Fruit fly (Drosophila melanogaster): ENCODE results near the gene CG14645.

The CG14645 gene

DNA sequence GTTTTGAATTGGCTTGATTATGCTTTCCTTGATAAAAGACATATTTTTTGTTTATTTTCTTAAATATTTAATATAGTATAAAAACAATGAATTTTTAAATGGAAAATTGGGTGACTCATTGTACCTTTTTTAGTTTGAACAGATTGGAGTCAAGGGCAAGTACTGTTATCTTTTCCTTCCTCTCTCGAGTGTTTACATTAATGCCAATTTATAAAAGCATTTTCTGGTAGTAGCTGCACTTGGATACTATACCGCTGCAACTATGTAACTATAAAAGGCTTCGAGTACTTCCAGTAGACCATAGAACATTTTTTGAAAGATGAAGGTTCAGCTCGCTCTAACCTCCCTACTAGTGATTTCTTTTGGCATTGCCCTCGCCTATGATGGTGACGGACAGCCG, at the start of gene CG14645:
CG14645 (plus strand) TSS at position 301 of the 400 bp plus-strand sequence.
- TF ChIP-seq usp (GFP tag; optimal IDR thresholded peaks at IDR 0.05): no peak
- no peak for TF ChIP-seq psq (optimal IDR thresholded peaks at IDR 0.05)
- no peak for TF ChIP-seq EcR (GFP tag; optimal IDR thresholded peaks at IDR 0.05)
- no peak for TF ChIP-seq CG8478 (optimal IDR thresholded peaks at IDR 0.05)
- no peak for TF ChIP-seq pan (optimal IDR thresholded peaks at IDR 0.05)
- TF ChIP-seq Dll (optimal IDR thresholded peaks at IDR 0.05): no peak

DNA sequence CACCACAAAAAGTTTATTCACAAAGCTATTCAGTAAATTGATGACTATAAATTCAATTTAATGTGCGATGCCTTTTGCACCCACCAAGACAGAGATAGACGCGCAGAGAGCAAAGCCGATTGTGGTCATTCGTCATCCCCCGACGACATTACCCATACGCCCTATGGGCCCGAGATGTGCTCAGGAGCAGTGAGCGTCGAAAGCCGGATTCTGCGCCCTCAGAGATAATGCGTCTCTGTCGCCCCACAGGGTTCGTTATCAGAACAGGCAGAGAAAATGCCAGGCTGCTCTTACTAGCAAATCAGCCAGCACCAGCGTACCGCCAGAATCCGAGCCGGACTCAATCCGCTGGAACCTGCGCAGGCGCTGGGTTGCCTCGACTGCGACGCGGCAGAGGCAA, 43.6 kb upstream of the CG14645 start:
- TF ChIP-seq CG8478 (optimal IDR thresholded peaks at IDR 0.05) (no peak), Dll (optimal IDR thresholded peaks at IDR 0.05) (no peak), pan (optimal IDR thresholded peaks at IDR 0.05) (no peak), EcR (GFP tag; optimal IDR thresholded peaks at IDR 0.05) (no peak), psq (optimal IDR thresholded peaks at IDR 0.05) (no peak), usp (GFP tag; optimal IDR thresholded peaks at IDR 0.05) (no peak)

DNA sequence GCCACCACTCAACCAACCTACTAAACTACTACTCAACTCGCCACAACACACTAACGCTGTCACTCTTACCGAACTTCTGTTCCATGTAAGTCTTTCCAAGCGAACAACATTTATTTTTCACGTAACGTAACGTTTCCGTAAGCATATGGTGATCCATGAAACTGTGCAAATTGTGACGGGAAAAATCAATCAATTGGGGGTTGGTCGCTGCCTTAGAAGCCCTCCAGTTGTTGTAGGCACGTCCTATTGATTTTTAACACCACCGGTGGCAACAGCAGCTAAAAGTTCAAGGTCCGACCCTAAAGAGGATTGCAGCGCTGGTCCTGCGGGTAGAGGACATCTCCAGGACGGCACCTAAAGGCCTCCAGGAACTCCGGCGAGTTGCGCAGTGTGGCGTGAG, 42.7 kb upstream of the CG14645 start:
- TF ChIP-seq EcR (GFP tag; optimal IDR thresholded peaks at IDR 0.05): no peak
- no peak for TF ChIP-seq Dll (optimal IDR thresholded peaks at IDR 0.05)
- no peak for TF ChIP-seq usp (GFP tag; optimal IDR thresholded peaks at IDR 0.05)
- no peak for TF ChIP-seq pan (optimal IDR thresholded peaks at IDR 0.05)
- TF ChIP-seq CG8478 (optimal IDR thresholded peaks at IDR 0.05): no peak
- TF ChIP-seq psq (optimal IDR thresholded peaks at IDR 0.05): no peak

DNA sequence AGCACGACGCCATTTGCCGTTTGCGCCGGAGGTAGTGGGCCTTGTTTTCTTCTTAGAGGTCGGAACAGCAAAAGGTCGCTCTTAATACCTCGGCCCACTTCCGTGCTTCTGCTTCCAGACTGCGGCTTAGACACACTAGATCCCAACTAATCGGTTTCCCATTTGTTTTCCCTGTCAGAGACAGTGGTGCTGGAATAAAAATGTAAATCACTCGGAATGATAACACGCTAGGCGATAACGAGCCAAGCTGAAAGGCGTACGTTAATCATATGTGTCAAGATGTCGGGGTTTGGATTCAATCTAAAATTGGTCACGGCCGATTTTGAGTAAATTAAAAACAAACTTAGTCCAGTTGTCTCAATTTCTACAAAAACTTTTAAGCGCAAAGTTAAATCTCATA, 40.2 kb upstream of the CG14645 start, which contains the start of gene Nepl11:
Nepl11 (minus strand) TSS at position 152 of the 400 bp plus-strand sequence.
- TF ChIP-seq usp (GFP tag; optimal IDR thresholded peaks at IDR 0.05) (no peak), psq (optimal IDR thresholded peaks at IDR 0.05) (no peak), Dll (optimal IDR thresholded peaks at IDR 0.05) (no peak), pan (optimal IDR thresholded peaks at IDR 0.05) (no peak), EcR (GFP tag; optimal IDR thresholded peaks at IDR 0.05) (no peak)

DNA sequence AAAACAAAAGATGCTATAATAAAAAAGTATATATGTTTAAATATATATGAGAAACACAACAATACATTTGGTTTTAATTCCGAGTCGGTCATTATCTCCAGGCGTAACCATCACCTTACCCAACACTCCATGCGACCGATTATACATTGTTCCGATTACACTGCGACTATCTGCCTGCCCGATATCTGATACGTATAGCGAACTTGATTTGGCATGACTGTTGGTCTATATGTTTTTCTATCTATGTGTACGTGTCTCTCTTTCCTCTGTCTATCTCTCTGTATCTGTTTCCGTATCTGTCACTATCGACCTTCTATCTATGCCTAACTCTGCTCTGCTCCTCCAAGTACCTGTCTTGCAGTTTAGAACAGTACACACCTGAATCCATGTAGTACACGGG, 33.4 kb upstream of the CG14645 start:
- TF ChIP-seq CG8478 (optimal IDR thresholded peaks at IDR 0.05): no peak
- no peak for TF ChIP-seq EcR (GFP tag; optimal IDR thresholded peaks at IDR 0.05)
- TF ChIP-seq Dll (optimal IDR thresholded peaks at IDR 0.05): no peak
- no peak for TF ChIP-seq usp (GFP tag; optimal IDR thresholded peaks at IDR 0.05)
- no peak for TF ChIP-seq psq (optimal IDR thresholded peaks at IDR 0.05)
- no peak for TF ChIP-seq pan (optimal IDR thresholded peaks at IDR 0.05)

DNA sequence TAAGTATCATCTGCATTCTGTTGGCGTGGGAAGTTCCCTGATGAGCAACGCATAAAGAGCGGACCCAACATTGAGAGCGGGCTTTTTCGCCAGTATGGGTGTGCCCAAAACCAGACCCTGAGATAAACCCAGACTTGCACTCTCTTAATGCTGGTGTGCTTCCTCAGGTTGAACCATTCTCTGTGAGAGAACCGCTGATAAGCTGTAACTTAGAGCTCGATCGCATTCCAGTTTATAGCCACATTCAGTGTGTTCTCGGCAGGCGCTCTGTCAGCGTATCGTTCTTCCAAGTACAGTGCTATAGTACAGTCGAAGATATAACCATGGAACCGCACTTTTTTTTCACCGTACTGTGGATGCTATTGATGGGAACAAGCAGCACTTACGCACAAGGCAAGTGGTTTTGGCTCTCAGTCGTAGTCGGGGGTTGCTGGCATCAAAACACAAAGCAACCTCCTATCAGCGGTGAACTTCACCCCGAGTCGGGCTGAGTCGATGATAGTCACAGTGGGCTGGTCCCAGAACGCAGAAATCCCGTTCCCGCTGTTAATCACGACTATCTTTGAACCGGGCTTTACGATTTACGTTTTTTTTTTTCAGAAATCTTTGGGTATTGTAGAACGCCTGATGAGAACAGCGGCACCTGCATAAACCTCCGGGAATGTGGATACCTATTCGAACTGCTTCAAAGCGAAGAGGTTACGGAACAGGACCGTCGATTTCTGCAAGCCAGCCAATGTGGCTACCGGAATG, 27.1 kb upstream of the CG14645 start, which contains the start of gene MP1:
MP1 (plus strand) TSS at position 245 of the 753 bp plus-strand sequence.
- no peak for TF ChIP-seq pan (optimal IDR thresholded peaks at IDR 0.05)
- no peak for TF ChIP-seq EcR (GFP tag; optimal IDR thresholded peaks at IDR 0.05)
- no peak for TF ChIP-seq CG8478 (optimal IDR thresholded peaks at IDR 0.05)
- TF ChIP-seq Dll (optimal IDR thresholded peaks at IDR 0.05): no peak
- no peak for TF ChIP-seq usp (GFP tag; optimal IDR thresholded peaks at IDR 0.05)
- TF ChIP-seq psq (optimal IDR thresholded peaks at IDR 0.05): no peak

DNA sequence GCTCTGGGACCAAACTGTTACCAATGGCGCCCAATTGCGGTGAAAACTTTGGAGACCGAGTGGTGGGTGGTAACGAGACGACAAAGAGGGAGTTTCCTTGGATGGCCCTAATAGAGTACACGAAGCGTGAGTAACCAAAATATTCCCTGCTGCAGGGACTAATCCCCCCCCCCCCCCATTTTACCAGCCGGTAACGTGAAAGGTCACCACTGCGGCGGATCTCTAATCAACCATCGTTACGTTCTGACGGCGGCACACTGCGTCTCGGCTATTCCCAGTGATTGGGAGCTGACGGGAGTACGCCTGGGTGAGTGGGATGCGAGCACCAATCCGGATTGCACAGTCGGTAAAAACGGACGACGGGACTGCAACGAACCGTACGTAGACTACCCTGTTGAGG, 26.2 kb upstream of the CG14645 start:
- no peak for TF ChIP-seq CG8478 (optimal IDR thresholded peaks at IDR 0.05)
- TF ChIP-seq Dll (optimal IDR thresholded peaks at IDR 0.05): no peak
- no peak for TF ChIP-seq pan (optimal IDR thresholded peaks at IDR 0.05)
- no peak for TF ChIP-seq usp (GFP tag; optimal IDR thresholded peaks at IDR 0.05)

DNA sequence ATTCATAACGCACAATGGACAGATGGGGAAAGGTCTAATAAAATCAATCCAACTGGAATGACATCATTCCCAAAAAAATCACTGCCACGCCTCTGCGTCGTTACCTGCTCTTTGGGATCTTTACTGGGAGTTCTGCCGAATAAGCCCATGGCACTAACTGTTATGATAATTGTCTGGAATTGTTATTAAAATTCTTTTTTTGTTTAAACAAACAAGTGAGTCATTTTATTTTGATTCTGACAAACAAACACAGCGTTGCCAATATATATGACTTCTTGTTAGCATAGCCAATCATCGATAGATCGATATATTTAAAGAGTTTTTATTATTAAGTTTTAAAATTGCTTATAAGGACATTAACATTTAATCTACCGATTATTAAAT, 24.2 kb upstream of the CG14645 start, which contains the start of gene Vps24:
Vps24 (minus strand) TSS at position 265 of the 384 bp plus-strand sequence.
- no peak for TF ChIP-seq pan (optimal IDR thresholded peaks at IDR 0.05)
- TF ChIP-seq CG8478 (optimal IDR thresholded peaks at IDR 0.05): no peak

DNA sequence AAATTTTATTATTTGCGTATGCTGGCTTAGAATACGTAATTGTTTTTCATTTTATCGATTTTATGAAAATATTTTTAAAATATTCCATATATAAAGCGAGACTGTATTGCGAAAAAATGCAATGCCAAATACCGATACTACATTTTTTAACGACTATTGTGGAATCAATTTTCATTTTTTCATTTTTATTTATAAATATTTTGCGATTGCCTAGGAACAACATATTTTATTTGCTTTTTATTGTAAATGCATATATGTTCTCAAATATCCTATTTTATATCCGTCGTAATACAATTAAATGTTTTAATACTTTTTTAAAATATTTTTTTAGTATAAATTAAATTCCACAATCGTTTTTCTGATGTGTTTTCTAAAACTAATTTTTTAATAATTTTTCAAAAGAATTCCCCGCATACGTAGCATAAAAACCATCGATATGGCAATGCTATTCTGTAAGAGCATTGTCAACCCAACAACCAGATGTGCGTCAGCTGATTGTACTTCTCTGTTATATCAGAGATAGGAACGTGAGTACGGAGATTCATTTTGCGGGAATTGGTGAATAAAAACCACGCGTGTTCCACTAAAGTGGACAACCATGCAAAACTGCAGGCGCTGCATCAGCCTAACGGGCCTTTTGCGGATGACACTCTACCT, 23.7 kb upstream of the CG14645 start, which contains the start of gene Suv3:
Suv3 (plus strand) TSS at position 489 of the 657 bp plus-strand sequence.
- TF ChIP-seq EcR (GFP tag; optimal IDR thresholded peaks at IDR 0.05) (no peak), Dll (optimal IDR thresholded peaks at IDR 0.05) (no peak), usp (GFP tag; optimal IDR thresholded peaks at IDR 0.05) (no peak), pan (optimal IDR thresholded peaks at IDR 0.05) (no peak), CG8478 (optimal IDR thresholded peaks at IDR 0.05) (no peak), psq (optimal IDR thresholded peaks at IDR 0.05) (no peak)

DNA sequence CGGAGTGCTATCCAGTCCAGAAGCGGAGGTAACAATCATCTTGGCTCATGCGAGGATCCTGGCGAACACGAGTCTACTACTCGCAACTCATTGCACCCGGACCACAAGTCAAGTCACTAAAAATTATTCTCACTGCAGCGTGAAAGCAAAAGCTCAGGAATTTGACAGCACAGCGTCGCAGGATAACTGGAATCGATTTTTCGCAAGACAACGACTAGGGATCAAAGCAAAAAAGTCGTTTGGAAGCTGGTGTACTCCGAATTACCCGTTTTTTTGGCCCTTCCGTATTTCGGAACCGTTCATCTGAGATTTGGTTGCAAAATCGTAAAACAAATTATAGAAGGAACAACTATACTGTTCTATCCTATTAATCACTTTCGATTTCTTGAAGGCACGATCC, 16.3 kb upstream of the CG14645 start:
- TF ChIP-seq psq (optimal IDR thresholded peaks at IDR 0.05) (no peak), EcR (GFP tag; optimal IDR thresholded peaks at IDR 0.05) (no peak), CG8478 (optimal IDR thresholded peaks at IDR 0.05) (no peak)

DNA sequence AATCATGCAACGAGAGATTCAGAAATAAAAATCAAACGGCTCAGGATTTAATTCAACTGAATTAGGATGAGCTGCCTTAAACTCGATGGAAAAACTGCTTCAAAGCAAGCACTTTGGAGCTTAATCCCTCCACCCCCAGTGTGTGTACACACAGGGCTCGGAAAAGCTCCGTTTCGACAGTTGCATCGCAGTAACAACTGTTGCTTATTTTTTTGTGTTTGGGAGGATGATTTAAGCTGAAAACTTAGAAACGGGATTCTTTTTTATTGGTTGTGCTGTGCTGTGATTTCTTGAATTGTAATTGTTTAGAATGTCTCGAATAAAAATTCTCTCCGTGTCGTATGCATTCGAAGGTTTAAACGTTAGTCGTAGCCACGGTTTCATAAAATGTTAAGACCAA, 15.9 kb upstream of the CG14645 start, which contains the start of gene Syt14:
Syt14 (minus strand) TSS at position 71 of the 400 bp plus-strand sequence.
- TF ChIP-seq psq (optimal IDR thresholded peaks at IDR 0.05) (no peak), usp (GFP tag; optimal IDR thresholded peaks at IDR 0.05) (no peak), CG8478 (optimal IDR thresholded peaks at IDR 0.05) (no peak), EcR (GFP tag; optimal IDR thresholded peaks at IDR 0.05) (no peak), Dll (optimal IDR thresholded peaks at IDR 0.05) (no peak)

DNA sequence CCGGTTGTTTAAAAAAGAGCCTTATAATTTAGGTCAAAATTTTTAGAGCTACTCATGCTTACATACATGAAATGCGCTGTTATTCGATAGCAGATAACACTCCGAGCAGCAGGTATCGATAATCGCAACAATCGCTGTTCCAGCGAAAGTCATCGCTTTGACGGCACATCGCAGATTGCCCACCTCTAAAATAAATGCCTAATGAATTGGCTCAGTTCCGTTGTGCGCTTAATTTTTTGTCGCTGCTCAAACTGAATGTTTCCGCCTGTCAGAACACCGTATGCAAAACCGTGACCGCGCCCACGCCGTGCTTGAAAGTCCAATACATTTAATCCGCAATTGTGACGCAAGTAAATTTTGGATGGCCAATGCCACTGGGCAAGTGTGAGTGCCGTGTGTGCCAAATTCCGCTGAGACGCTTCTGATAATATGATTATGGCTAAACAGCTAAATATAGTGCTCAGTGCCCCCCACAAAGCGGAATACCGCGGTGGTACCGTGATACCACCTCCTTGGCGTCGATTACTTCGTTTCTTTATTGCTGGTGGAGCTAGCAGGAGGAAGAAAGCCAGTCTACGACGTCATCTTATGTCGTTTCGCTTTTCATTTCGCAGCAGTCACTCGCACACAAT, 15.3 kb upstream of the CG14645 start, which contains the start of gene CG9795:
CG9795 (plus strand) TSS at position 177 of the 632 bp plus-strand sequence.
- TF ChIP-seq pan (optimal IDR thresholded peaks at IDR 0.05) (no peak), EcR (GFP tag; optimal IDR thresholded peaks at IDR 0.05) (no peak), psq (optimal IDR thresholded peaks at IDR 0.05) (no peak), usp (GFP tag; optimal IDR thresholded peaks at IDR 0.05) (no peak), Dll (optimal IDR thresholded peaks at IDR 0.05) (no peak), CG8478 (optimal IDR thresholded peaks at IDR 0.05) (no peak)
